Worm (Caenorhabditis elegans) whole organism, L3 larva: ENCODE results near the gene dhhc-10.

Source experiments
- R02D3.7 ChIP-seq: fragments of 150-350 bp; optimal IDR thresholded peaks from 2 replicates; lab custom pipeline; 2014; ENCODE audit warnings: missing biosample characterization, missing genetic modification characterization
- ZK546.5 ChIP-seq: sonication (generic microtip); optimal IDR thresholded peaks from 2 replicates; lab custom pipeline; 2017; ENCODE audit warnings: missing biosample characterization, missing genetic modification characterization
- aly-2 ChIP-seq: fragments of 150-350 bp; optimal IDR thresholded peaks from 2 replicates; lab custom pipeline; 2014; ENCODE audit warnings: missing biosample characterization, missing genetic modification characterization
- ceh-16 ChIP-seq: sonication (generic microtip); optimal IDR thresholded peaks from 2 replicates; lab custom pipeline; 2017; ENCODE audit warnings: missing biosample characterization, missing genetic modification characterization
- ceh-28 ChIP-seq: fragments of 150-350 bp; optimal IDR thresholded peaks from 2 replicates; lab custom pipeline; 2014; ENCODE audit warnings: missing biosample characterization, missing genetic modification reagents, missing genetic modification characterization
- daf-12 ChIP-seq: fragments of 150-350 bp; optimal IDR thresholded peaks from 2 replicates; lab custom pipeline; 2014; ENCODE audit warnings: missing biosample characterization, missing genetic modification reagents, missing genetic modification characterization
- egl-27 ChIP-seq: sonication (generic microtip); optimal IDR thresholded peaks from 4 replicates; lab custom pipeline; 2017; ENCODE audit warnings: missing biosample characterization, missing genetic modification reagents, missing genetic modification characterization
- egl-5 ChIP-seq: fragments of 150-350 bp; optimal IDR thresholded peaks from 2 replicates; lab custom pipeline; 2017; ENCODE audit warnings: missing biosample characterization, missing genetic modification reagents, missing genetic modification characterization, inconsistent platforms
- elt-1 ChIP-seq: fragments of 150-350 bp; optimal IDR thresholded peaks from 2 replicates; lab custom pipeline; 2014; ENCODE audit warnings: missing biosample characterization, missing genetic modification characterization
- elt-2 ChIP-seq: sonication (generic microtip); optimal IDR thresholded peaks from 2 replicates; lab custom pipeline; 2016; ENCODE audit warnings: missing genetic modification reagents, mild to moderate bottlenecking, missing genetic modification characterization, missing compliant biosample characterization
- elt-3 ChIP-seq, 3 experiments: fragments of 150-350 bp in 1 of 3; sonication (generic microtip) in 2 of 3; optimal IDR thresholded peaks; 2 replicates in 2 of 3; 4 replicates in 1 of 3; lab custom pipeline; 2014 to 2017; ENCODE audit warnings: missing biosample characterization in 3 of 3, missing genetic modification characterization in 3 of 3
- eor-1 ChIP-seq, 2 experiments: fragments of 150-350 bp; optimal IDR thresholded peaks; 2 replicates each; lab custom pipeline; 2014 to 2018; ENCODE audit warnings: missing biosample characterization in 2 of 2, missing genetic modification characterization in 2 of 2
- fkh-10 ChIP-seq: sonication (generic microtip); optimal IDR thresholded peaks from 2 replicates; lab custom pipeline; 2017; ENCODE audit warnings: missing biosample characterization, missing genetic modification reagents, missing genetic modification characterization
- fkh-2 ChIP-seq: fragments of 150-350 bp; optimal IDR thresholded peaks from 2 replicates; lab custom pipeline; 2014; ENCODE audit warnings: missing biosample characterization, missing genetic modification reagents, missing genetic modification characterization
- fos-1 ChIP-seq: fragments of 150-350 bp; optimal IDR thresholded peaks from 2 replicates; lab custom pipeline; 2014; ENCODE audit warnings: missing biosample characterization, missing genetic modification characterization
- hmg-11 ChIP-seq: sonication (generic microtip); optimal IDR thresholded peaks from 2 replicates; lab custom pipeline; 2016; ENCODE audit warnings: missing genetic modification characterization, missing compliant biosample characterization
- jun-1 ChIP-seq: fragments of 150-350 bp; optimal IDR thresholded peaks from 2 replicates; lab custom pipeline; 2014; ENCODE audit warnings: missing biosample characterization, missing genetic modification reagents, missing genetic modification characterization
- lin-15B ChIP-seq: fragments of 150-350 bp; optimal IDR thresholded peaks from 2 replicates; lab custom pipeline; 2014; ENCODE audit warnings: missing biosample characterization, missing genetic modification characterization
- lin-39 ChIP-seq: fragments of 150-350 bp; optimal IDR thresholded peaks from 2 replicates; lab custom pipeline; 2018; ENCODE audit warnings: missing biosample characterization, missing genetic modification reagents, missing genetic modification characterization
- mdl-1 ChIP-seq: fragments of 150-350 bp; optimal IDR thresholded peaks from 2 replicates; lab custom pipeline; 2014; ENCODE audit warnings: missing biosample characterization, missing genetic modification characterization
- mml-1 ChIP-seq: fragments of 150-350 bp; sonication (generic microtip); optimal IDR thresholded peaks from 3 replicates; lab custom pipeline; 2014; ENCODE audit warnings: missing biosample characterization, missing genetic modification characterization
- nfya-1 ChIP-seq: sonication (generic microtip); optimal IDR thresholded peaks from 2 replicates; lab custom pipeline; 2017; ENCODE audit warnings: missing genetic modification characterization, mild to moderate bottlenecking, missing compliant biosample characterization, antibody characterized with exemption, moderate library complexity; ENCODE audit not compliant: insufficient read depth
- nhr-11 ChIP-seq: fragments of 150-350 bp; optimal IDR thresholded peaks from 2 replicates; lab custom pipeline; 2014; ENCODE audit warnings: missing biosample characterization, missing genetic modification characterization
- nhr-23 ChIP-seq: fragments of 150-350 bp; optimal IDR thresholded peaks from 2 replicates; lab custom pipeline; 2014; ENCODE audit warnings: missing biosample characterization, missing genetic modification reagents, missing genetic modification characterization
- nhr-25 ChIP-seq: sonication (generic microtip); optimal IDR thresholded peaks from 2 replicates; lab custom pipeline; 2017; ENCODE audit warnings: missing biosample characterization, missing genetic modification characterization
- nhr-43 ChIP-seq: sonication (generic microtip); optimal IDR thresholded peaks from 2 replicates; lab custom pipeline; 2016; ENCODE audit warnings: mild to moderate bottlenecking, missing genetic modification characterization, missing compliant biosample characterization; ENCODE audit not compliant: poor library complexity, severe bottlenecking
- nhr-76 ChIP-seq: fragments of 150-350 bp; sonication (generic microtip); optimal IDR thresholded peaks from 5 replicates; lab custom pipeline; 2014; ENCODE audit warnings: missing biosample characterization, missing genetic modification characterization
- nhr-77 ChIP-seq: fragments of 150-350 bp; optimal IDR thresholded peaks from 2 replicates; lab custom pipeline; 2014; ENCODE audit warnings: missing biosample characterization, missing genetic modification characterization
- pha-4 ChIP-seq: fragments of 150-350 bp; optimal IDR thresholded peaks from 2 replicates; lab custom pipeline; 2014; ENCODE audit warnings: missing biosample characterization, missing genetic modification reagents, missing genetic modification characterization
- pqm-1 ChIP-seq: fragments of 150-350 bp; optimal IDR thresholded peaks from 2 replicates; lab custom pipeline; 2017; ENCODE audit warnings: missing biosample characterization, missing genetic modification characterization, inconsistent platforms
- snpc-4 ChIP-seq: fragments of 150-350 bp; optimal IDR thresholded peaks from 2 replicates; lab custom pipeline; 2014; ENCODE audit warnings: missing biosample characterization, missing genetic modification characterization
- tbx-2 ChIP-seq: sonication (generic microtip); optimal IDR thresholded peaks from 2 replicates; lab custom pipeline; 2016; ENCODE audit warnings: mild to moderate bottlenecking, missing genetic modification characterization, missing compliant biosample characterization
- unc-39 ChIP-seq: sonication (generic microtip); optimal IDR thresholded peaks from 4 replicates; lab custom pipeline; 2017; ENCODE audit warnings: missing biosample characterization, missing genetic modification characterization
- unc-62 ChIP-seq: fragments of 150-350 bp; sonication (generic microtip); optimal IDR thresholded peaks from 4 replicates; lab custom pipeline; 2014; ENCODE audit warnings: missing biosample characterization, missing genetic modification reagents, missing genetic modification characterization
- zag-1 ChIP-seq: fragments of 150-350 bp; optimal IDR thresholded peaks from 2 replicates; lab custom pipeline; 2014; ENCODE audit warnings: missing biosample characterization, missing genetic modification characterization
- ztf-11 ChIP-seq: fragments of 150-350 bp; optimal IDR thresholded peaks from 2 replicates; lab custom pipeline; 2014; ENCODE audit warnings: missing biosample characterization, missing genetic modification characterization
- ztf-4 ChIP-seq: fragments of 150-350 bp; optimal IDR thresholded peaks from 2 replicates; lab custom pipeline; 2014; ENCODE audit warnings: missing biosample characterization, missing genetic modification characterization

Gene dhhc-10

ce11 chrX:4685579-4685978, 21.4 kb upstream of the dhhc-10 start:
- TF ChIP-seq nhr-25 (peak; percentile 60), zag-1 (no peak)

ce11 chrX:4691148-4691773, 15.7 kb upstream of the dhhc-10 start, which contains the start of gene K02G10.5:
TSS of gene K02G10.5 (minus strand) at chrX:4691198.
- TF ChIP-seq egl-27 = no peak
- TF ChIP-seq elt-3 (tag; optimal IDR thresholded peaks at IDR 0.05; lab: Kevin White, UChicago) = no peak

- TF ChIP-seq nfya-1 (tag; lab: Kevin White, UChicago) (no peak), unc-39 (tag; lab: Kevin White, UChicago) (no peak), elt-3 (tag; optimal IDR thresholded peaks at IDR 0.05; lab: Kevin White, UChicago) (no peak), jun-1 (tag; lab: Kevin White, UChicago) (no peak), nhr-25 (peak; percentile 87), snpc-4 (tag; lab: Kevin White, UChicago) (no peak), tbx-2 (tag; lab: Kevin White, UChicago) (no peak), ztf-4 (tag; lab: Kevin White, UChicago) (no peak), ceh-16 (tag; lab: Kevin White, UChicago) (no peak), hmg-11 (tag; lab: Kevin White, UChicago) (no peak), fkh-2 (tag; lab: Kevin White, UChicago) (no peak), lin-39 (no peak), mml-1 (tag; lab: Kevin White, UChicago) (no peak), aly-2 (no peak), daf-12 (tag; lab: Kevin White, UChicago) (no peak), nhr-76 (tag; lab: Kevin White, UChicago) (no peak), ztf-11 (tag; lab: Kevin White, UChicago) (no peak), nhr-23 (tag; lab: Kevin White, UChicago) (peak; percentile 6)
Observed at ce11 chrX:4694611-4695370, 12.2 kb upstream of the dhhc-10 start.

ce11 chrX:4698271-4698670, 8.7 kb upstream of the dhhc-10 start:
- no peak for TF ChIP-seq ztf-11 (tag; lab: Kevin White, UChicago)
- TF ChIP-seq unc-62 (GFP tag; lab: Kevin White, UChicago) = no peak
- peak; percentile 89 for TF ChIP-seq pqm-1 (tag; lab: Kevin White, UChicago)
- no peak for TF ChIP-seq ZK546.5 (tag; lab: Kevin White, UChicago)
- TF ChIP-seq unc-39 (tag; lab: Kevin White, UChicago) = no peak
- TF ChIP-seq elt-1 (tag; lab: Kevin White, UChicago) = no peak
- peak; percentile 87 for TF ChIP-seq elt-2 (tag; lab: Kevin White, UChicago)
- peak; percentile 50 for TF ChIP-seq ceh-28 (tag; lab: Kevin White, UChicago)
- TF ChIP-seq, all 47 proteins: peak for 3

ce11 chrX:4699411-4700050, 7.4 kb upstream of the dhhc-10 start, which contains the start of gene hyl-2:
TSS of gene hyl-2 (minus strand) at chrX:4699461.
- TF ChIP-seq pha-4 (tag; lab: Kevin White, UChicago) (no peak), hmg-11 (tag; lab: Kevin White, UChicago) (peak; percentile 65), nfya-1 (tag; lab: Kevin White, UChicago) (peak; percentile 70), eor-1 (tag; optimal IDR thresholded peaks at IDR 0.05; lab: Kevin White, UChicago) (no peak), lin-15B (tag; lab: Kevin White, UChicago) (peak; percentile 71), R02D3.7 (no peak), egl-5 (tag; lab: Kevin White, UChicago) (peak; percentile 39), nhr-23 (tag; lab: Kevin White, UChicago) (peak; percentile 59), lin-39 (peak; percentile 84), tbx-2 (tag; lab: Kevin White, UChicago) (no peak), fkh-10 (no peak), nhr-43 (tag; lab: Kevin White, UChicago) (no peak), nhr-25 (peak; percentile 45), fos-1 (tag; lab: Kevin White, UChicago) (no peak), mdl-1 (tag; lab: Kevin White, UChicago) (no peak), elt-3 (tag; optimal IDR thresholded peaks at IDR 0.05; lab: Kevin White, UChicago) (no peak), nhr-11 (tag; lab: Kevin White, UChicago) (no peak), nhr-77 (no peak), snpc-4 (tag; lab: Kevin White, UChicago) (peak; percentile 27)
